Worm (Caenorhabditis elegans) whole organism, L1 larva: Measurements from ENCODE around the gene magu-4.
A peak's percentile ranks its signal among the peaks of the same experiment; 100 is the strongest.

ENCODE experiments used
- C16A3.4 ChIP-seq: fragments of 150-350 bp; optimal IDR thresholded peaks from 2 replicates; lab custom pipeline; 2014; ENCODE audit warnings: missing biosample characterization, missing genetic modification characterization
- ama-1 ChIP-seq: fragments of 150-350 bp; optimal IDR thresholded peaks from 2 replicates; lab custom pipeline; 2014
- blmp-1 ChIP-seq: fragments of 150-350 bp; optimal IDR thresholded peaks from 2 replicates; lab custom pipeline; 2014; ENCODE audit warnings: missing biosample characterization, missing genetic modification characterization
- egl-27 ChIP-seq, 2 experiments: fragments of 150-350 bp in 1 of 2; sonication (generic microtip); optimal IDR thresholded peaks; 3 replicates each; lab custom pipeline; 2017 to 2018; ENCODE audit warnings: missing biosample characterization in 2 of 2, missing genetic modification characterization in 2 of 2, missing genetic modification reagents in 2 of 2
- unc-86 ChIP-seq: sonication (generic microtip); optimal IDR thresholded peaks from 2 replicates; lab custom pipeline; 2016; ENCODE audit warnings: missing genetic modification characterization, missing compliant biosample characterization

- no peak for TF ChIP-seq C16A3.4 (tag; lab: Kevin White, UChicago)
- TF ChIP-seq egl-27 (tag; optimal IDR thresholded peaks at IDR 0.05; lab: Kevin White, UChicago) = no peak
- no peak for TF ChIP-seq unc-86 (tag; lab: Kevin White, UChicago)
- TF ChIP-seq blmp-1 (tag; lab: Kevin White, UChicago) = peak; percentile 18
- TF ChIP-seq ama-1 (lab: Kevin White, UChicago) = no peak
Measured at ce11 chrIV:10048268-10048667, 38.7 kb downstream of the magu-4 start.
